Worm (Caenorhabditis elegans) whole organism, L4 larva: ENCODE measurements around the gene twf-2.

Experiments used
- Y48G9A.11 ChIP-seq: fragments of 200-800 bp; sonication (Bioruptor generic); IDR thresholded peaks from 2 replicates; pipeline ENCODE4 v1.3.6; 2022; ENCODE audit warnings: missing genetic modification reagents, missing genetic modification characterization, missing compliant biosample characterization
- ZK337.2 ChIP-seq: fragments of 200-800 bp; sonication (Bioruptor generic); IDR thresholded peaks from 2 replicates; pipeline ENCODE4 v1.3.6; 2022; ENCODE audit warnings: missing genetic modification reagents, missing genetic modification characterization, missing compliant biosample characterization
- aha-1 ChIP-seq: fragments of 150-350 bp; peaks from one replicate; lab custom pipeline; 2014; ENCODE audit warnings: missing biosample characterization, missing genetic modification characterization
- aly-2 ChIP-seq: sonication (generic microtip); optimal IDR thresholded peaks from 2 replicates; lab custom pipeline; 2018; ENCODE audit warnings: missing biosample characterization, missing genetic modification characterization
- arid-1 ChIP-seq: fragments of 200-800 bp; sonication (Bioruptor generic); conservative IDR thresholded peaks from 2 replicates; pipeline ENCODE4 v1.3.6; 2022; ENCODE audit warnings: missing genetic modification reagents, missing genetic modification characterization, missing compliant biosample characterization
- attf-4 ChIP-seq: sonication (generic microtip); optimal IDR thresholded peaks from 3 replicates; lab custom pipeline; 2017; ENCODE audit warnings: missing biosample characterization, missing genetic modification characterization
- ceh-28 ChIP-seq: fragments of 150-350 bp; optimal IDR thresholded peaks from 2 replicates; lab custom pipeline; 2014; ENCODE audit warnings: missing biosample characterization, missing genetic modification reagents, missing genetic modification characterization
- ceh-32 ChIP-seq: sonication (generic microtip); optimal IDR thresholded peaks from 2 replicates; lab custom pipeline; 2016; ENCODE audit warnings: mild to moderate bottlenecking, missing genetic modification characterization, missing compliant biosample characterization; ENCODE audit not compliant: poor library complexity
- ceh-62 ChIP-seq: sonication (generic microtip); optimal IDR thresholded peaks from 2 replicates; lab custom pipeline; 2017; ENCODE audit warnings: missing biosample characterization, missing genetic modification characterization
- daf-16 ChIP-seq, 3 experiments: sonication (generic microtip); optimal IDR thresholded peaks; 2 replicates each; lab custom pipeline; 2016 to 2017; ENCODE audit warnings: missing genetic modification characterization in 3 of 3, missing genetic modification reagents in 3 of 3, mild to moderate bottlenecking in 2 of 3, missing compliant biosample characterization in 2 of 3, missing biosample characterization in 1 of 3, moderate library complexity in 1 of 3
- daf-19 ChIP-seq: fragments of 200-800 bp; sonication (Bioruptor generic); conservative IDR thresholded peaks from 2 replicates; pipeline ENCODE4 v1.3.6; 2022; ENCODE audit warnings: missing genetic modification characterization, missing compliant biosample characterization
- dmd-6 ChIP-seq: fragments of 200-800 bp; sonication (Bioruptor generic); IDR thresholded peaks from 2 replicates; pipeline ENCODE4 v1.3.6; 2022; ENCODE audit warnings: missing genetic modification reagents, missing genetic modification characterization, missing compliant biosample characterization
- duxl-1 ChIP-seq: sonication (generic microtip); optimal IDR thresholded peaks from 2 replicates; lab custom pipeline; 2016; ENCODE audit warnings: mild to moderate bottlenecking, missing genetic modification characterization, moderate library complexity, missing compliant biosample characterization; ENCODE audit not compliant: poor library complexity
- egl-27 ChIP-seq: sonication (generic microtip); optimal IDR thresholded peaks from 3 replicates; lab custom pipeline; 2017; ENCODE audit warnings: missing biosample characterization, missing genetic modification reagents, missing genetic modification characterization
- fkh-10 ChIP-seq: fragments of 150-350 bp; optimal IDR thresholded peaks from 2 replicates; lab custom pipeline; 2014; ENCODE audit warnings: missing biosample characterization, missing genetic modification reagents, missing genetic modification characterization
- hlh-11 ChIP-seq: fragments of 200-800 bp; sonication (Bioruptor generic); optimal IDR thresholded peaks from 2 replicates; lab custom pipeline; 2018; ENCODE audit warnings: mild to moderate bottlenecking, missing genetic modification characterization, missing compliant biosample characterization
- hlh-30 ChIP-seq: sonication (generic microtip); optimal IDR thresholded peaks from 2 replicates; lab custom pipeline; 2017; ENCODE audit warnings: antibody characterized with exemption, mild to moderate bottlenecking, missing genetic modification characterization, missing compliant biosample characterization; ENCODE audit not compliant: insufficient read depth
- lin-13 ChIP-seq: fragments of 150-350 bp; optimal IDR thresholded peaks from 2 replicates; lab custom pipeline; 2014; ENCODE audit warnings: missing biosample characterization, missing genetic modification reagents, missing genetic modification characterization
- lsy-2 ChIP-seq, 2 experiments: fragments of 150-350 bp in 1 of 2; sonication (generic microtip) in 1 of 2; optimal IDR thresholded peaks; 2 replicates each; lab custom pipeline; 2014 to 2017; ENCODE audit warnings: missing biosample characterization in 2 of 2, missing genetic modification characterization in 2 of 2
- mdl-1 ChIP-seq, 2 experiments: fragments of 150-350 bp in 1 of 2; sonication (generic microtip) in 1 of 2; optimal IDR thresholded peaks; 2 replicates each; lab custom pipeline; 2014 to 2017; ENCODE audit warnings: missing biosample characterization in 2 of 2, missing genetic modification characterization in 2 of 2
- mes-2 ChIP-seq: sonication (generic microtip); optimal IDR thresholded peaks from 2 replicates; lab custom pipeline; 2016; ENCODE audit warnings: missing genotype, mild to moderate bottlenecking, missing genetic modification characterization, missing compliant biosample characterization; ENCODE audit not compliant: poor library complexity, severe bottlenecking
- mxl-3 ChIP-seq: fragments of 200-800 bp; sonication (Bioruptor generic); optimal IDR thresholded peaks from 2 replicates; lab custom pipeline; 2018; ENCODE audit warnings: mild to moderate bottlenecking, missing genetic modification characterization, missing compliant biosample characterization
- nhr-111 ChIP-seq: fragments of 200-800 bp; sonication (Bioruptor generic); optimal IDR thresholded peaks from 2 replicates; lab custom pipeline; 2018; ENCODE audit warnings: mild to moderate bottlenecking, missing genetic modification characterization, missing compliant biosample characterization
- nhr-237 ChIP-seq: sonication (generic microtip); optimal IDR thresholded peaks from 2 replicates; lab custom pipeline; 2017; ENCODE audit warnings: missing biosample characterization, missing genetic modification characterization
- nhr-25 ChIP-seq: sonication (generic microtip); optimal IDR thresholded peaks from 2 replicates; lab custom pipeline; 2017; ENCODE audit warnings: missing genetic modification characterization, mild to moderate bottlenecking, missing compliant biosample characterization, antibody characterized with exemption, moderate library complexity, borderline replicate concordance; ENCODE audit not compliant: insufficient read depth
- nhr-28 ChIP-seq: fragments of 150-350 bp; optimal IDR thresholded peaks from 2 replicates; lab custom pipeline; 2014; ENCODE audit warnings: missing biosample characterization, missing genetic modification characterization
- nhr-41 ChIP-seq: fragments of 200-800 bp; sonication (Bioruptor generic); IDR thresholded peaks from 2 replicates; pipeline ENCODE4 v1.3.6; 2022; ENCODE audit warnings: missing genetic modification reagents, missing genetic modification characterization, missing compliant biosample characterization
- nhr-48 ChIP-seq: sonication (generic microtip); optimal IDR thresholded peaks from 2 replicates; lab custom pipeline; 2016; ENCODE audit warnings: mild to moderate bottlenecking, missing genetic modification characterization, missing compliant biosample characterization
- nhr-6 ChIP-seq: fragments of 150-350 bp; optimal IDR thresholded peaks from 2 replicates; lab custom pipeline; 2014; ENCODE audit warnings: missing biosample characterization, missing genetic modification characterization
- pqm-1 ChIP-seq: sonication (generic microtip); optimal IDR thresholded peaks from 2 replicates; lab custom pipeline; 2017; ENCODE audit warnings: missing biosample characterization, missing genetic modification characterization
- rbr-2 ChIP-seq: sonication (generic microtip); optimal IDR thresholded peaks from 2 replicates; lab custom pipeline; 2016; ENCODE audit warnings: missing genotype, missing genetic modification characterization, missing compliant biosample characterization
- sdz-12 ChIP-seq: fragments of 200-800 bp; sonication (Bioruptor generic); optimal IDR thresholded peaks from 2 replicates; lab custom pipeline; 2018; ENCODE audit warnings: mild to moderate bottlenecking, missing genetic modification characterization, missing compliant biosample characterization
- set-16 ChIP-seq: fragments of 200-800 bp; sonication (Bioruptor generic); IDR thresholded peaks from 2 replicates; pipeline ENCODE4 v1.3.6; 2022; ENCODE audit warnings: missing genetic modification reagents, missing genetic modification characterization, missing compliant biosample characterization
- snpc-1.2 ChIP-seq: fragments of 200-800 bp; sonication (Bioruptor generic); IDR thresholded peaks from 2 replicates; pipeline ENCODE4 v1.3.6; 2022; ENCODE audit warnings: missing genetic modification reagents, missing genetic modification characterization, missing compliant biosample characterization
- vab-7 ChIP-seq: fragments of 200-800 bp; sonication (Bioruptor generic); IDR thresholded peaks from 2 replicates; pipeline ENCODE4 v1.3.6; 2022; ENCODE audit warnings: missing genetic modification reagents, missing genetic modification characterization, missing compliant biosample characterization
- zip-2 ChIP-seq: fragments of 150-350 bp; optimal IDR thresholded peaks from 2 replicates; lab custom pipeline; 2014; ENCODE audit warnings: missing biosample characterization, missing genetic modification characterization

Gene twf-2

DNA sequence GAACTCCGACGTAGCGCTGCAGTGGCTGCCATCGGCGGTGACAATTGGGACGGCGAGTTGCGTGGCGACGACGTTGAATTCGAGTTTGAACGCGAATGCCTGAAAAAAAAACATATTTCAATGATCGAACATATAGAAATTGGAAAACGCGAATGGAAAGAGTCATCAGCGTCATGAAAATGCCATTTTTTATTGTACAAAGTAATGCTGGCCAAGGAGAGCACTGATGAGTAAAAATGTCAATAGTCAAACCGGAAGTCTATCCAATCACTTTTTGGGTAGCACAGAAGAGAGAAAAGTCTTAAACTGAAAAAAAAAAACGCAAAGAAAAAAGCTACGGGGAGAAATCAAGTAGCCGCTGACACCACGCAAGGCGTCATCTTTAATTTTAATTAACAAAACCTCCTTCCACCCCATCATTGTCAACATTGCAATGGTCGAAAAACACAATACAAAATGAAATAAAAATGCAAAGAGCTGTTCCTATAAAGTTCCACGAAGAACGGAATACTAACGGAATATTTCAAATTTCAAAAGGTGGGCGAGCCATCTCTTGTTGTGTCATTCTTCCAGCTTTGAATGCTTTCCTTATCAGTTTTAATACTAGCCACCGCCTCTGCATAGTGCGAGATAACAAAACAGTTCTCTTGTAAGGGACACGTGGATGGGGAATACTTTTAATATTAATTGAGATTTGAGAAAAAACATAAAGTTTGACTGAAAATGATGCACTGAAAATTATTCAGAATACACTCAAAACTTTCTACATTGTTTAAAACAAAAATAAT is 32.6 kb upstream of the twf-2 start:
- no peak for TF ChIP-seq daf-16 (GFP tag; optimal IDR thresholded peaks at IDR 0.05; lab: Kevin White, UChicago)
- peak; percentile 23 for TF ChIP-seq daf-16 (tag; optimal IDR thresholded peaks at IDR 0.05; lab: Kevin White, UChicago)
- TF ChIP-seq pqm-1 (tag; lab: Kevin White, UChicago) = peak; percentile 77
- TF ChIP-seq ceh-32 (tag; lab: Kevin White, UChicago) = no peak
- TF ChIP-seq hlh-30 (tag; lab: Kevin White, UChicago) = peak; percentile 7
- TF ChIP-seq mxl-3 (GFP tag; lab: Kevin White, UChicago) = peak; percentile 22
- TF ChIP-seq snpc-1.2 (GFP tag; lab: Robert Waterston, UW) = no peak
- TF ChIP-seq dmd-6 = peak; percentile 48
- TF ChIP-seq vab-7 (GFP tag; lab: Robert Waterston, UW) = no peak
- TF ChIP-seq duxl-1 = no peak
- peak; percentile 95 for TF ChIP-seq aha-1
- TF ChIP-seq nhr-237 (tag; lab: Kevin White, UChicago) = no peak
- TF ChIP-seq mdl-1 (tag; optimal IDR thresholded peaks at IDR 0.05; lab: Kevin White, UChicago) = peak in 1 of 2 experiments; percentile 34
- TF ChIP-seq hlh-11 = peak; percentile 23
- TF ChIP-seq nhr-28 (tag; lab: Kevin White, UChicago) = peak; percentile 33
- no peak for TF ChIP-seq ZK337.2 (GFP tag; lab: Robert Waterston, UW)

DNA sequence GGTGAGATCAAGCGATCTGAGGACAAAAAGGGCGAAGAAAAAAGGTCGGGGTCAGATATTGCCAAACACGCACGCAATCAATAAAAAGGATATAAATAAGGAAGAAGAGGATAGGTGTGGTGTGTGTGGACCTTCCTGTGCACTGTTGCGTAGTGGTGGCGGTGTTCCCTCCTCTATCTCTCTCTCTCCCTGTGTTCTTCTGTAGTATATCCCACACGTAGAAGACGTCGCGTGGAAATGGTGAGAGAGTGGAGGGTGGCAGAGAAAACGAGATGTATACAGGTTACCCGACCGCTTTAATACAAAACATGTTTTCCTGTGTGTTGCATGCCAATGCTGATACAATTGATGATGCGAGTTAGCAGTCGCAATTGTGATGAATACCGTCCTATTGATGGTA is 31.4 kb upstream of the twf-2 start:
- TF ChIP-seq ceh-28 = no peak
- no peak for TF ChIP-seq rbr-2 (tag; lab: Kevin White, UChicago)
- peak; percentile 57 to 79 for TF ChIP-seq mdl-1 (tag; optimal IDR thresholded peaks at IDR 0.05; lab: Kevin White, UChicago)
- no peak for TF ChIP-seq nhr-6
- TF ChIP-seq nhr-28 (tag; lab: Kevin White, UChicago) = peak; percentile 66
- TF ChIP-seq daf-19 = 0 out of 2 replicates have a peak, but pooled peaks have one; percentile 13
- peak; percentile 73 for TF ChIP-seq nhr-25
- peak; percentile 37 for TF ChIP-seq hlh-11
- peak; percentile 19 for TF ChIP-seq hlh-30 (tag; lab: Kevin White, UChicago)
- peak; percentile 63 for TF ChIP-seq mxl-3 (GFP tag; lab: Kevin White, UChicago)
- no peak for TF ChIP-seq daf-16 (GFP tag; optimal IDR thresholded peaks at IDR 0.05; lab: Kevin White, UChicago)
- no peak for TF ChIP-seq daf-16 (tag; optimal IDR thresholded peaks at IDR 0.05; lab: Kevin White, UChicago)

DNA sequence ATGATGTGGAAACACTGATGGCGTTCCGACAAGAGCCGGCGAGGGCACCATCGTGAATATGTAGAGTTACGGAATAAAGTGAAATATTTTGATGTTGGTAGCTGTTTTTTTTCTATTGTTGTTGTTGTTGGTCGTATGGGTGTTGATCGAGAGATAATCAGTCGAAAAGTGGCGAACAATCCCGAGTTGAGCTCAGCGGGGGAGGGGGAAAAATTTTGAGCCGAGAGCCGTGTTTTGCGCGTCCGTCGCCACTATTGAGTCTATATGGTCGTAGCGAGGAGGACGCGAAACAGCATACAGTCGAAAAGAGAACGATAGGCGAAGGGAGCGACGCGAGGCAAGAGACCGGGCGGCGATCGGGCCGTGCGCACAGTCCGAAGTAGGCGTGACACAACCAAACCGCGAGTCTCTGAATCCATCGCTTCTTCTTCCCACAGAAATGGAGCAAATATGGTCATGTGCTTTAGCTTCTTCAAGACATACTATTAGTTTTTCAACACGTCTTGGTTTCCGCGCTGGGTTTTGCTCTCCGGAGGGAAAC is 29.1 kb upstream of the twf-2 start, which contains the start of gene eat-17:
Gene eat-17 (minus strand): TSS at position 51 of the 541 bp plus-strand sequence.
- TF ChIP-seq set-16 (GFP tag; lab: Robert Waterston, UW) = peak; percentile 54
- peak; percentile 31 for TF ChIP-seq aha-1
- TF ChIP-seq sdz-12 (GFP tag; lab: Kevin White, UChicago) = no peak

DNA sequence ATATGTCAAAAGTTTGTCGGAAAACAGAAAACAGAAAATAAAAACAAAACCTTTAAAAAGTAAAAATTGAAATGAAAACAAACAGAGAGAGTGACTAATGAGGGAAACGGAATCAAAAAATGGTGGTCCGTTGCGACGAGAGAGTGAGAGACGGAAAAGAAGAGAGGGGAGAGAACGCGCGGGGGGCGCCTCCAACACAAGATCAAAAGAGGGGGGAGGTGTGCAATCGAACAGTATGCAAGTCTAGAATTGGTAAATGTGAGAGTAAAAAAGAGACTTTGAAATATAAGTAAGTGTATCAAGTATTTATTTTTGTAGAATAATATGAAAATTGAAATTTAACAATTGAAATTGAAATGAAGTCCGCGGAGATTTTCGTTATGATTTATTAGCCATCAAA is 27.6 kb upstream of the twf-2 start:
- no peak for TF ChIP-seq nhr-48 (tag; lab: Kevin White, UChicago)
- no peak for TF ChIP-seq aly-2 (tag; lab: Kevin White, UChicago)
- TF ChIP-seq arid-1 (GFP tag; lab: Robert Waterston, UW) = no peak
- TF ChIP-seq nhr-41 (GFP tag; lab: Robert Waterston, UW) = no peak
- TF ChIP-seq nhr-111 (GFP tag; lab: Kevin White, UChicago) = no peak

DNA sequence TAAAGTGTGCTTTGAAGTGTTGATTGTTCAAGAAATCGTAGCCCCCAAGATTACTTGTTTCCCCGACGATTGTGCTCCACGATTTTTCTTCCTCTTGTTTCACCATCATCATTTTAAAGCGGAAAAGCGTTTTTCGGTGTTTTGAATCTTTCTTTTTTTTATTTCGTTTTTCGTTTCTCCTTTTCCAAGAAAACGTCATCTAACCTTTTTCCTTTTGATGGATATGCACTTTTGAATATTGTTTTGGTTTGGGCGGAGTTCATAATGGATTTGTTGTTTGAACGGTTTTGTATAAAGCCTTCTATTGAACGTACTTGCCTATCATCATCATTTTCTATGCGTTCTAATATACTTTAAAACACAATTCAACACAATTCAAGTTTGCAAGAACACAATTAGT is 13.9 kb upstream of the twf-2 start, which contains the start of gene F38E9.6:
Gene F38E9.6 (plus strand): TSS at position 301 of the 400 bp plus-strand sequence.
- TF ChIP-seq egl-27 (no peak), attf-4 (tag; lab: Kevin White, UChicago) (no peak), pqm-1 (tag; lab: Kevin White, UChicago) (no peak), lin-13 (GFP tag; lab: Kevin White, UChicago) (no peak), mes-2 (tag; lab: Kevin White, UChicago) (no peak), nhr-48 (tag; lab: Kevin White, UChicago) (no peak), nhr-111 (GFP tag; lab: Kevin White, UChicago) (no peak), ceh-32 (tag; lab: Kevin White, UChicago) (no peak), fkh-10 (GFP tag; lab: Kevin White, UChicago) (no peak), nhr-28 (tag; lab: Kevin White, UChicago) (no peak), ceh-62 (tag; lab: Kevin White, UChicago) (no peak), Y48G9A.11 (no peak), zip-2 (tag; lab: Kevin White, UChicago) (no peak), lsy-2 (tag; optimal IDR thresholded peaks at IDR 0.05; lab: Kevin White, UChicago) (no peak)
